Comparison of ENCODE assay signal across 2 fruit fly cellular contexts in genomic region chr3R:15580719-15581118, dm6.
TF ChIP-seq lines count a peak whose summit lies in the region.

No protein-coding gene starts in this region.

TF ChIP-seq in whole organism, embryonic, 481 proteins besides CTCF, POLR2A, EP300 and RAD21 (continued from another document and continues in another):
- no peak for TF ChIP-seq prd (optimal IDR thresholded peaks at IDR 0.05; lab: Kevin White, UChicago)
- TF ChIP-seq prd (GFP tag; IDR thresholded peaks at IDR 0.05; lab: Robert Waterston, UW): 0 out of 3 replicates have a peak, but pooled peaks have one; percentile 39
- no peak for TF ChIP-seq E2f2 (GFP tag; IDR thresholded peaks at IDR 0.05; lab: Robert Waterston, UW)
- TF ChIP-seq da (GFP tag; optimal IDR thresholded peaks at IDR 0.05; lab: Kevin White, UChicago): no peak
- no peak for TF ChIP-seq CG13287 (GFP tag; IDR thresholded peaks at IDR 0.05; lab: Robert Waterston, UW; ENCODE audit: partially characterized antibody)
- TF ChIP-seq aop (GFP tag; IDR thresholded peaks at IDR 0.05; lab: Robert Waterston, UW): no peak
- TF ChIP-seq Dip3 (GFP tag; optimal IDR thresholded peaks at IDR 0.05; lab: Kevin White, UChicago): no peak
- TF ChIP-seq fru (optimal IDR thresholded peaks at IDR 0.05; lab: Kevin White, UChicago): no peak
- no peak for TF ChIP-seq seq (GFP tag; IDR thresholded peaks at IDR 0.05; lab: Robert Waterston, UW)
- TF ChIP-seq Optix (GFP tag; IDR thresholded peaks at IDR 0.05; lab: Robert Waterston, UW): no peak
- no peak for TF ChIP-seq nom (GFP tag; optimal IDR thresholded peaks at IDR 0.05; lab: Kevin White, UChicago)
- TF ChIP-seq ci (GFP tag; IDR thresholded peaks at IDR 0.05; lab: Robert Waterston, UW): no peak
- no peak for TF ChIP-seq CG6765 (GFP tag; optimal IDR thresholded peaks at IDR 0.05; lab: Kevin White, UChicago)
- no peak for TF ChIP-seq CG18599 (GFP tag; optimal IDR thresholded peaks at IDR 0.05; lab: Kevin White, UChicago)
- TF ChIP-seq Asciz (GFP tag; optimal IDR thresholded peaks at IDR 0.05; lab: Kevin White, UChicago): no peak
- peak; percentile 18 for TF ChIP-seq CG12391 (tag; optimal IDR thresholded peaks at IDR 0.05; lab: Kevin White, UChicago)
- TF ChIP-seq CG18476 (GFP tag; optimal IDR thresholded peaks at IDR 0.05; lab: Kevin White, UChicago): no peak
- TF ChIP-seq bab2 (GFP tag; optimal IDR thresholded peaks at IDR 0.05; lab: Kevin White, UChicago): no peak
- peak; percentile 41; the same call in 1 of the 2 replicates for TF ChIP-seq Xrp1 (GFP tag; IDR thresholded peaks at IDR 0.05; lab: Robert Waterston, UW)
- no peak for TF ChIP-seq CG7987 (GFP tag; optimal IDR thresholded peaks at IDR 0.05; lab: Kevin White, UChicago)
- TF ChIP-seq psq (GFP tag; optimal IDR thresholded peaks at IDR 0.05; lab: Kevin White, UChicago): no peak
- TF ChIP-seq rib (GFP tag; IDR thresholded peaks at IDR 0.05; lab: Robert Waterston, UW): no peak
- TF ChIP-seq CG14050 (GFP tag; IDR thresholded peaks at IDR 0.05; lab: Robert Waterston, UW): no peak
- peak; percentile 6 for TF ChIP-seq CG1603 (tag; optimal IDR thresholded peaks at IDR 0.05; lab: Kevin White, UChicago)
- TF ChIP-seq B-H2 (GFP tag; optimal IDR thresholded peaks at IDR 0.05; lab: Kevin White, UChicago): no peak
- no peak for TF ChIP-seq ssp (GFP tag; IDR thresholded peaks at IDR 0.05; lab: Robert Waterston, UW)
- no peak for TF ChIP-seq CG10147 (GFP tag; optimal IDR thresholded peaks at IDR 0.05; lab: Kevin White, UChicago)
- TF ChIP-seq sqz (GFP tag; optimal IDR thresholded peaks at IDR 0.05; lab: Kevin White, UChicago): no peak
- TF ChIP-seq Scr (GFP tag; IDR thresholded peaks at IDR 0.05; lab: Robert Waterston, UW; ENCODE audit: partially characterized antibody): no peak
- TF ChIP-seq Spps (tag; optimal IDR thresholded peaks at IDR 0.05; lab: Kevin White, UChicago): peak; percentile 8
- no peak for TF ChIP-seq sna (GFP tag; IDR thresholded peaks at IDR 0.05; lab: Robert Waterston, UW; ENCODE audit: partially characterized antibody)
- no peak for TF ChIP-seq maf-S (GFP tag; optimal IDR thresholded peaks at IDR 0.05; lab: Kevin White, UChicago)
- no peak for TF ChIP-seq CG17912 (GFP tag; optimal IDR thresholded peaks at IDR 0.05; lab: Kevin White, UChicago)
- no peak for TF ChIP-seq cg (GFP tag; optimal IDR thresholded peaks at IDR 0.05; lab: Kevin White, UChicago)
- TF ChIP-seq sug (tag; optimal IDR thresholded peaks at IDR 0.05; lab: Kevin White, UChicago): no peak
- peak; percentile 65 for TF ChIP-seq CG17361 (GFP tag; IDR thresholded peaks at IDR 0.05; lab: Robert Waterston, UW)
- TF ChIP-seq Taf1 (GFP tag; IDR thresholded peaks at IDR 0.05; lab: Robert Waterston, UW): no peak
- TF ChIP-seq Rfx (GFP tag; IDR thresholded peaks at IDR 0.05; lab: Robert Waterston, UW): no peak
- TF ChIP-seq Hey (tag; optimal IDR thresholded peaks at IDR 0.05; lab: Kevin White, UChicago): no peak
- no peak for TF ChIP-seq odd (GFP tag; optimal IDR thresholded peaks at IDR 0.05; lab: Kevin White, UChicago)
- TF ChIP-seq usp (GFP tag; optimal IDR thresholded peaks at IDR 0.05; lab: Kevin White, UChicago): no peak
- TF ChIP-seq CG8089 (GFP tag; optimal IDR thresholded peaks at IDR 0.05; lab: Kevin White, UChicago): no peak
- no peak for TF ChIP-seq ken (GFP tag; IDR thresholded peaks at IDR 0.05; lab: Robert Waterston, UW)
- TF ChIP-seq Camta (GFP tag; optimal IDR thresholded peaks at IDR 0.05; lab: Kevin White, UChicago): no peak
- no peak for TF ChIP-seq CG16863 (GFP tag; optimal IDR thresholded peaks at IDR 0.05; lab: Kevin White, UChicago)
- no peak for TF ChIP-seq Pdp1 (GFP tag; optimal IDR thresholded peaks at IDR 0.05; lab: Kevin White, UChicago)
- TF ChIP-seq D19A (tag; optimal IDR thresholded peaks at IDR 0.05; lab: Kevin White, UChicago): peak; percentile 38
- TF ChIP-seq kni (GFP tag; optimal IDR thresholded peaks at IDR 0.05; lab: Kevin White, UChicago): no peak
- TF ChIP-seq CG16815 (GFP tag; optimal IDR thresholded peaks at IDR 0.05; lab: Kevin White, UChicago): peak; percentile 29
- TF ChIP-seq Chrac-16 (GFP tag; optimal IDR thresholded peaks at IDR 0.05; lab: Kevin White, UChicago): no peak
- peak; percentile 67 for TF ChIP-seq CG2712 (tag; optimal IDR thresholded peaks at IDR 0.05; lab: Kevin White, UChicago)
- no peak for TF ChIP-seq CG2120 (GFP tag; optimal IDR thresholded peaks at IDR 0.05; lab: Kevin White, UChicago)
- no peak for TF ChIP-seq disco-r (GFP tag; optimal IDR thresholded peaks at IDR 0.05; lab: Kevin White, UChicago)
- TF ChIP-seq chinmo (GFP tag; IDR thresholded peaks at IDR 0.05; lab: Robert Waterston, UW; ENCODE audit: partially characterized antibody): no peak
- no peak for TF ChIP-seq Med (GFP tag; lab: Kevin White, UChicago)
- peak; percentile 43 for TF ChIP-seq CG9727 (GFP tag; optimal IDR thresholded peaks at IDR 0.05; lab: Kevin White, UChicago)
- TF ChIP-seq dysf (GFP tag; IDR thresholded peaks at IDR 0.05; lab: Robert Waterston, UW): no peak
- no peak for TF ChIP-seq CG34376 (GFP tag; optimal IDR thresholded peaks at IDR 0.05; lab: Kevin White, UChicago)
- TF ChIP-seq slbo (GFP tag; IDR thresholded peaks at IDR 0.05; lab: Robert Waterston, UW): no peak
- no peak for TF ChIP-seq CG7928 (GFP tag; optimal IDR thresholded peaks at IDR 0.05; lab: Kevin White, UChicago)
- TF ChIP-seq pita (GFP tag; optimal IDR thresholded peaks at IDR 0.05; lab: Kevin White, UChicago): no peak
- TF ChIP-seq CG11085 (GFP tag; IDR thresholded peaks at IDR 0.05; lab: Robert Waterston, UW): no peak
- TF ChIP-seq CG18619 (GFP tag; optimal IDR thresholded peaks at IDR 0.05; lab: Kevin White, UChicago): no peak
- TF ChIP-seq CG2202 (tag; optimal IDR thresholded peaks at IDR 0.05; lab: Kevin White, UChicago): no peak
- TF ChIP-seq NFAT (GFP tag; IDR thresholded peaks at IDR 0.05; lab: Robert Waterston, UW): no peak
- no peak for TF ChIP-seq CG9932 (GFP tag; IDR thresholded peaks at IDR 0.05; lab: Robert Waterston, UW)
- no peak for TF ChIP-seq wdn (GFP tag; IDR thresholded peaks at IDR 0.05; lab: Robert Waterston, UW)
- no peak for TF ChIP-seq sim (GFP tag; IDR thresholded peaks at IDR 0.05; lab: Robert Waterston, UW)
- no peak for TF ChIP-seq CG3995 (GFP tag; optimal IDR thresholded peaks at IDR 0.05; lab: Kevin White, UChicago)
- peak; percentile 22 for TF ChIP-seq Oli (tag; optimal IDR thresholded peaks at IDR 0.05; lab: Kevin White, UChicago)
- TF ChIP-seq CG8478 (optimal IDR thresholded peaks at IDR 0.05; lab: Kevin White, UChicago): no peak

TF ChIP-seq in whole organism, prepupa, 60 proteins besides CTCF, POLR2A, EP300 and RAD21 (continued from another document):
- TF ChIP-seq Smox (GFP tag; optimal IDR thresholded peaks at IDR 0.05; lab: Kevin White, UChicago) (peak; percentile 30), lz (GFP tag; optimal IDR thresholded peaks at IDR 0.05; lab: Kevin White, UChicago) (peak; percentile 40), Hr4 (GFP tag; optimal IDR thresholded peaks at IDR 0.05; lab: Kevin White, UChicago) (peak; percentile 3), ss (GFP tag; optimal IDR thresholded peaks at IDR 0.05; lab: Kevin White, UChicago) (peak in 1 of 2 experiments; percentile 9), CG4318 (GFP tag; optimal IDR thresholded peaks at IDR 0.05; lab: Kevin White, UChicago) (no peak), CG10669 (GFP tag; optimal IDR thresholded peaks at IDR 0.05; lab: Kevin White, UChicago) (peak; percentile 9), CG3919 (GFP tag; optimal IDR thresholded peaks at IDR 0.05; lab: Kevin White, UChicago) (no peak), Sox102F (GFP tag; optimal IDR thresholded peaks at IDR 0.05; lab: Kevin White, UChicago) (peak; percentile 19), esn (GFP tag; optimal IDR thresholded peaks at IDR 0.05; lab: Kevin White, UChicago) (peak; percentile 60), Eip93F (GFP tag; optimal IDR thresholded peaks at IDR 0.05; lab: Kevin White, UChicago) (no peak), Met (GFP tag; optimal IDR thresholded peaks at IDR 0.05; lab: Kevin White, UChicago) (peak; percentile 27), topi (GFP tag; optimal IDR thresholded peaks at IDR 0.05; lab: Kevin White, UChicago) (peak; percentile 49), fkh (GFP tag; optimal IDR thresholded peaks at IDR 0.05; lab: Kevin White, UChicago) (no peak), acj6 (GFP tag; optimal IDR thresholded peaks at IDR 0.05; lab: Kevin White, UChicago) (peak; percentile 27), CG31627 (GFP tag; optimal IDR thresholded peaks at IDR 0.05; lab: Kevin White, UChicago) (peak; percentile 41), Lpt (GFP tag; optimal IDR thresholded peaks at IDR 0.05; lab: Kevin White, UChicago) (no peak), CG32006 (GFP tag; optimal IDR thresholded peaks at IDR 0.05; lab: Kevin White, UChicago) (no peak), fd85E (GFP tag; optimal IDR thresholded peaks at IDR 0.05; lab: Kevin White, UChicago) (no peak), CG7368 (GFP tag; optimal IDR thresholded peaks at IDR 0.05; lab: Kevin White, UChicago) (no peak)
